Fruit fly (Drosophila melanogaster): ENCODE results near the gene CG13775.

CG13775 gene

DNA sequence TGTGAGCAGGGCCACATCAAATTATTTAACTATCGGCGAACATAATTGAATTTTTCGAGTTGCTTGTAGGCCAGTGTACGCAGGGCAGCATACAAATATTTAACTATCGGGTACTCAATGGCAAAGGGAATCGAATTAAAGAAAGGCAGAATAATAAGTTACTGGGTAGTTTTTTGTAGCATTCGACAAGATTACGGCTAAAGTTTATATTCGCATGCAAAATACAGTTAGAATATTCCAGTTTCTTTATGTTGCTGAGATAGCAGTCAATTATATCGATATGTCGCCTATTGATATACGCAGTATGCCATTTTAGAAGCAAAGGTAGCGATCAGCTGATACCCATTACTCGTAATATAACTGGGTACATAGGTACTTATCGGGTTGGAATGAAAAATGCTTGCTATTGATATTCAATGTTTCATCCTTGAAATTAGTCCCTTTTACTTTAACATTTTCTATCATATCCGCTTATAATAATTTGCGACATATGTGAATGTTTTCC, 11.3 kb upstream of the CG13775 start:
- TF ChIP-seq Sin3A (optimal IDR thresholded peaks at IDR 0.05) (no peak), Dip2 (GFP tag; IDR thresholded peaks at IDR 0.05) (no peak), CG17568 (GFP tag; optimal IDR thresholded peaks at IDR 0.05) (no peak), CG13296 (GFP tag; optimal IDR thresholded peaks at IDR 0.05) (no peak), esg (GFP tag; conservative IDR thresholded peaks at IDR 0.05) (0 out of 2 replicates have a peak, but pooled peaks have one; percentile 15), CG2678 (tag; optimal IDR thresholded peaks at IDR 0.05) (no peak), HHEX (GFP tag; optimal IDR thresholded peaks at IDR 0.05) (peak; percentile 65), eve (GFP tag; optimal IDR thresholded peaks at IDR 0.05) (no peak), CG16813 (GFP tag; IDR thresholded peaks at IDR 0.05; ENCODE audit: partially characterized antibody) (peak; percentile 5), CHES-1-like (GFP tag; optimal IDR thresholded peaks at IDR 0.05) (peak; percentile 48), CG1602 (GFP tag; optimal IDR thresholded peaks at IDR 0.05) (no peak), CG1832 (GFP tag; optimal IDR thresholded peaks at IDR 0.05) (no peak), CG18476 (GFP tag; optimal IDR thresholded peaks at IDR 0.05) (peak; percentile 12), ttk (GFP tag; IDR thresholded peaks at IDR 0.05) (peak; percentile 33; the same call in 1 of the 2 replicates), p53 (GFP tag; optimal IDR thresholded peaks at IDR 0.05) (peak; percentile 13), CG12219 (GFP tag; optimal IDR thresholded peaks at IDR 0.05) (peak; percentile 18), CG1647 (GFP tag; optimal IDR thresholded peaks at IDR 0.05) (peak; percentile 69), CG33557 (GFP tag; optimal IDR thresholded peaks at IDR 0.05) (no peak), insv (GFP tag; optimal IDR thresholded peaks at IDR 0.05) (no peak), Neu2 (GFP tag; optimal IDR thresholded peaks at IDR 0.05; ENCODE audit: borderline replicate concordance) (no peak), Stat92E (GFP tag; optimal IDR thresholded peaks at IDR 0.05) (no peak), lola (GFP tag; optimal IDR thresholded peaks at IDR 0.05) (peak in 1 of 3 experiments; percentile 41), zf30C (GFP tag; optimal IDR thresholded peaks at IDR 0.05) (no peak), tin (GFP tag; optimal IDR thresholded peaks at IDR 0.05) (peak; percentile 38), caup (GFP tag; optimal IDR thresholded peaks at IDR 0.05; ENCODE audit: severe bottlenecking) (peak; percentile 51), Nf-YA (GFP tag; IDR thresholded peaks at IDR 0.05) (0 out of 2 replicates have a peak, but pooled peaks have one; percentile 34), vfl (GFP tag; optimal IDR thresholded peaks at IDR 0.05) (peak; percentile 33), CG10267 (tag; optimal IDR thresholded peaks at IDR 0.05) (peak; percentile 26), CG12155 (GFP tag; optimal IDR thresholded peaks at IDR 0.05) (no peak), lab (GFP tag; optimal IDR thresholded peaks at IDR 0.05) (no peak), pb (GFP tag; optimal IDR thresholded peaks at IDR 0.05) (peak; percentile 37), bsh (GFP tag; optimal IDR thresholded peaks at IDR 0.05) (peak in 1 of 2 experiments; percentile 68), fd96Cb (tag; optimal IDR thresholded peaks at IDR 0.05) (peak; percentile 5), CG8281 (tag; optimal IDR thresholded peaks at IDR 0.05) (no peak), jumu (GFP tag; optimal IDR thresholded peaks at IDR 0.05) (peak; percentile 36), bowl (GFP tag; IDR thresholded peaks at IDR 0.05) (peak; percentile 21; the same call in 1 of the 2 replicates), ATbp (GFP tag; optimal IDR thresholded peaks at IDR 0.05) (peak; percentile 10), CG31388 (GFP tag; optimal IDR thresholded peaks at IDR 0.05) (no peak), CG33213 (GFP tag; optimal IDR thresholded peaks at IDR 0.05) (peak; percentile 26), CG10147 (GFP tag; optimal IDR thresholded peaks at IDR 0.05) (no peak), CG8478 (optimal IDR thresholded peaks at IDR 0.05) (no peak), pros (GFP tag; optimal IDR thresholded peaks at IDR 0.05) (no peak), pita (GFP tag; optimal IDR thresholded peaks at IDR 0.05) (no peak), jigr1 (GFP tag; IDR thresholded peaks at IDR 0.05) (no peak), Antp (GFP tag; optimal IDR thresholded peaks at IDR 0.05) (peak; percentile 56), MTF-1 (GFP tag; optimal IDR thresholded peaks at IDR 0.05; ENCODE audit: borderline replicate concordance) (no peak), nerfin-1 (tag; optimal IDR thresholded peaks at IDR 0.05) (no peak), gsb-n (tag; optimal IDR thresholded peaks at IDR 0.05) (peak; percentile 15), Camta (GFP tag; optimal IDR thresholded peaks at IDR 0.05) (peak; percentile 47), gt (GFP tag; IDR thresholded peaks at IDR 0.05) (no peak)

Measured in whole organism, embryonic.